Fruit fly (Drosophila melanogaster) whole organism: Measurements from ENCODE around the gene Dpp10.

Source experiments
- CG8478 ChIP-seq: fragments of >200 bp; optimal IDR thresholded peaks from 2 replicates; lab custom pipeline; 2018; ENCODE audit warnings: inconsistent platforms
- Dll ChIP-seq: fragments of >200 bp; optimal IDR thresholded peaks from 2 replicates; lab custom pipeline; 2017
- EcR ChIP-seq, 2 experiments: fragments of >200 bp; optimal IDR thresholded peaks; 2 replicates each; lab custom pipeline; 2017; ENCODE audit warnings: missing biosample characterization in 2 of 2, missing genetic modification characterization in 2 of 2, missing genetic modification reagents in 2 of 2
- pan ChIP-seq: fragments of >200 bp; optimal IDR thresholded peaks from 2 replicates; lab custom pipeline; 2017
- psq ChIP-seq: fragments of >200 bp; optimal IDR thresholded peaks from 2 replicates; lab custom pipeline; 2017
- usp ChIP-seq: fragments of >200 bp; optimal IDR thresholded peaks from 2 replicates; lab custom pipeline; 2017; ENCODE audit warnings: missing biosample characterization, missing genetic modification characterization, mixed read lengths

DNA sequence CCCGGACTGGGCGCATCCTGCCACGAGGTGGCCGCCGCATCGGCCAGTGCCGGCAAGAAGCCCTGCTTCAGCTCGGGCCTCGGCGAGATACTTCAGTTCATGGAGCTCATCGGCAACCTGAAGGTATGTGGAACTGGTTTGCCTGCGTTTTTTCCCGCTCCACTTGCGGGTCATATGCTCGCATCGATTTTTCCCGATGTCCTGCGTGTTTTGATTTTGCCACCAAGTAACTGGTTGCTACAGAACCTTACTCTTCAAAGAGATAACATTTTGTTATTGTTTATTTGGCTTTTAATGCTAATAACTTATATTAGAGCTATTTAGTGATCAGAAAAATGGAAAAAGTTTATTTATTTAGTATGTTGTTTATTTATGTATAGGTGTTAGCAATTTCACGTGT lies 12.3 kb upstream of the Dpp10 start:
- no peak for TF ChIP-seq EcR (GFP tag; optimal IDR thresholded peaks at IDR 0.05; lab: Kevin White, UChicago)
- no peak for TF ChIP-seq Dll (lab: Kevin White, UChicago)
- no peak for TF ChIP-seq usp (GFP tag; lab: Kevin White, UChicago)
- no peak for TF ChIP-seq pan (lab: Kevin White, UChicago)
- TF ChIP-seq CG8478: no peak
- TF ChIP-seq psq (lab: Kevin White, UChicago): no peak
